Fruit fly (Drosophila melanogaster) whole organism: ENCODE measurements around the gene orb.

Experiments
- CG8478 ChIP-seq: fragments of >200 bp; optimal IDR thresholded peaks from 2 replicates; lab custom pipeline; 2018; ENCODE audit warnings: inconsistent platforms
- Dll ChIP-seq: fragments of >200 bp; optimal IDR thresholded peaks from 2 replicates; lab custom pipeline; 2017
- EcR ChIP-seq, 2 experiments: fragments of >200 bp; optimal IDR thresholded peaks; 2 replicates each; lab custom pipeline; 2017; ENCODE audit warnings: missing biosample characterization in 2 of 2, missing genetic modification characterization in 2 of 2, missing genetic modification reagents in 2 of 2
- pan ChIP-seq: fragments of >200 bp; optimal IDR thresholded peaks from 2 replicates; lab custom pipeline; 2017
- psq ChIP-seq: fragments of >200 bp; optimal IDR thresholded peaks from 2 replicates; lab custom pipeline; 2017
- usp ChIP-seq: fragments of >200 bp; optimal IDR thresholded peaks from 2 replicates; lab custom pipeline; 2017; ENCODE audit warnings: missing biosample characterization, missing genetic modification characterization, mixed read lengths

The orb gene

DNA sequence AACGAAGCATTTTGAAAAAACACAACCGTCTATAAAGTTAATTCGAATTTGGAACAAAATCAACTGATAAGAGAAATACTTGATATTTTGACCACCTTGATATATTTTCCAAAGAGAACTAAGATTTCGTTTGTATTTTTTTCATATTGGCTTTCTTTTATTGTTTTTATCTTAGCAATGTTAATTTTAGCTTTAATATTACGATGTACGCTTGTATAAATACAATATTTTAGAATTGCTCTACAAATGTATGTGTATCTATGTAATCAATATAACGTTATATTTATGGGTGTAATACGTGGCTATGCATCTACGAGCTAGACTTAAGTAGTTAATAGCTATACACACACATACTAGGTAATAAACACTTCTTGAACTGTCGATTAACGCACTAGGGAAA, 9.4 kb upstream of the orb start, which contains the start of gene bb8:
Gene bb8, minus strand, starts transcription at position 101 of the 400 bp plus-strand sequence.
- TF ChIP-seq CG8478, result no peak

DNA sequence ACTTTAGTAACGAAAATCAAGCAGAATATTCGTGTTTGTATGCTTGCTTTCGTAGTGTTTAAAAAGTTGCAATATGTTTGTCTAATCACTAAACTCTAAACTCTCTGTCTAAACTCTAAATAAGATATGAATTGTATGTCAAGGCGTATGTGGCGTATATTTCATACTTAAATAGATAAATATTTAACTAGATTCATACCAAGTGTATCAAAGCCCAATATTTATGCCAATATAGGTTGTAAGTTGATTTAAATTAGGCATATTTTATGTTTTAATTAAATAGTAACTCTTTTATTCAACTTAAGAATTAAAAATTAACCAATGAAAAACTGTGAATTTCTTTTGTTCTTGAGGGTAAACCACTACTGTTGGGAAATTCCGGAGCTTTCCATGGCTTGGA, 7.3 kb upstream of the orb start, which contains the start of gene wam:
Gene wam, minus strand, starts transcription at position 101 of the 400 bp plus-strand sequence.
- TF ChIP-seq psq (lab: Kevin White, UChicago), result no peak
- no peak for TF ChIP-seq pan (lab: Kevin White, UChicago)
- TF ChIP-seq CG8478, result no peak
- no peak for TF ChIP-seq EcR (GFP tag; optimal IDR thresholded peaks at IDR 0.05; lab: Kevin White, UChicago)
- TF ChIP-seq Dll (lab: Kevin White, UChicago), result no peak
- no peak for TF ChIP-seq usp

- TF ChIP-seq pan (lab: Kevin White, UChicago) (no peak), usp (no peak), CG8478 (no peak), Dll (lab: Kevin White, UChicago) (no peak), psq (lab: Kevin White, UChicago) (no peak), EcR (GFP tag; optimal IDR thresholded peaks at IDR 0.05; lab: Kevin White, UChicago) (no peak)
Observed at dm6 chr3R:23284256-23284655, 3.6 kb upstream of the orb start.

DNA sequence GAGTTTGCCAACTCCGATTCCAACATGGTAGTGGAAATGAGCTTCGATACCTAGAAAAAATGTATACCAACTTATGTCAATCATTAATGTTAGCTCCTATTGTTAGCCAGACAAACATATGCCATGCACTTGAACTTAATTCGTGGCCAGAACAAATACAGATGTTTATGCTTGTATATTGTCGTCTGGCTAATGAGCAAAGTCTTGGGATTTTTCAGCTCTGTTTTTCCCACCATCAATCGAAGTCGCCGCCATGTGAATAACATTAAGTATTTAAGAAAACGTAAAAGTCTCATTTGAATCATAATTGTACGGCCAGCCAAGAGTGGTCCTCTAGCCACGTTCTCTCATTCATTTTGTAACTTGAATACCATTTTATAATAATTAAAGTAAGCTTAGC, 3.0 kb upstream of the orb start, which contains the start of gene CG6763:
Gene CG6763, plus strand, starts transcription at position 301 of the 400 bp plus-strand sequence.
- TF ChIP-seq CG8478, result no peak
- TF ChIP-seq psq (lab: Kevin White, UChicago), result no peak
- TF ChIP-seq EcR (GFP tag; optimal IDR thresholded peaks at IDR 0.05; lab: Kevin White, UChicago), result no peak
- TF ChIP-seq usp, result no peak
- no peak for TF ChIP-seq Dll (lab: Kevin White, UChicago)
- TF ChIP-seq pan (lab: Kevin White, UChicago), result no peak

dm6 chr3R:23279834-23280233, 822 bp downstream of the orb start:
- TF ChIP-seq pan (lab: Kevin White, UChicago) (no peak), psq (lab: Kevin White, UChicago) (no peak), CG8478 (no peak), EcR (GFP tag; optimal IDR thresholded peaks at IDR 0.05; lab: Kevin White, UChicago) (no peak), Dll (lab: Kevin White, UChicago) (no peak), usp (no peak)

DNA sequence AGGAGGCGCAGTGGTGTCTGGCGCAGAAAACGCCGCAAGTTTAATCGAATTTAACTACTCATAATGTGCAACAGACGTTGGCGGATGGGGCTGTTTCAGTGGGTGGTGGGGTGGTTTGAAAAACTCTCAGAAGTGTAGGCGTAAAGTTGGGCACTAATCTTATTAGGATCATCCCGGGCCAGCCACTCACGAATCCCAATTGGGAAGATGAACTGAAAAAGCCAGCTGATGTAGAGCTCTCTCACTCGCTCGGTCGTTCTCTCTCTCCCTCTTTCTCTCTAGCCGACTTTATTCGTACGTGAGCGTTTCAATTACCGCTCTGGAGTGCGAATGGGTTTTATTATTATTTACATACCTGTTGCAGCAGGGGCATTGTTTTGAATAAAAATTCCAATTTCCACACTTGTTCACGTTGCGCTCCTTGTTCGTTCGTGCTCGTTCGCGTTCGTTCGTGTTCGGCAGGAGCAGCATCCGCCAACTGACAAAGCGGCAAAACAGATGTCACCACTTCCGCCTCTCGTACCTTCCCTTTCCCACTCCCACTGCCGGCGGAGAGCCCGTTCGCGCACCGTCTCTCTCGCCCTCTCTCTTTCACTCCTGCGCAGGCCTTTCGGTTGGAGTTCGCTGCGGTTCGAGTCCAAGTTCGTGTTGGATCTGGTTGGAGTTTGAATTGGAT, 1.8 kb downstream of the orb start:
- no peak for TF ChIP-seq CG8478
- TF ChIP-seq Dll (lab: Kevin White, UChicago), result no peak
- no peak for TF ChIP-seq pan (lab: Kevin White, UChicago)
- TF ChIP-seq usp, result no peak

DNA sequence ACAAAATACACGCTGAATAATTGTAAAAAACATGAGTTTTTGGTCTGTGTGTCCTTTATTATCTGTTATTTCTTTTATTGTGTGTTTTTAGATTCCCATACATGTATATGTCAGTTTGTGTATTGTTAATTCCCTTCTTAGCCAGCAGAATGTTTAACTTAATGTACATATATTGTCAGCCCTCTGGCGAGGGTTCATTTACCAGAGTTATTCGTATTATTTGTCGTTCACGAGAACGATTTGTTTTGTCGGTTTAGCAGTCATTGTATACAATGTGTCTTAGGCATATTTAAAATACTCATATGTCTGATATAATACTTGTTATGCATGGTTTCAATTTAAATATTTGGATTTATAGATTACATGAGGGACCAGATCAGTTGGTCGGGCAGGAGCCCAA, 20.1 kb downstream of the orb start:
- TF ChIP-seq psq (lab: Kevin White, UChicago), result no peak
- no peak for TF ChIP-seq EcR (GFP tag; optimal IDR thresholded peaks at IDR 0.05; lab: Kevin White, UChicago)
- no peak for TF ChIP-seq CG8478
- no peak for TF ChIP-seq usp
- no peak for TF ChIP-seq pan (lab: Kevin White, UChicago)

dm6 chr3R:23258524-23258923, 22.1 kb downstream of the orb start:
- TF ChIP-seq EcR (GFP tag; optimal IDR thresholded peaks at IDR 0.05; lab: Kevin White, UChicago) (no peak), usp (no peak)

- TF ChIP-seq usp (no peak), CG8478 (no peak), EcR (GFP tag; optimal IDR thresholded peaks at IDR 0.05; lab: Kevin White, UChicago) (no peak), pan (lab: Kevin White, UChicago) (no peak), Dll (lab: Kevin White, UChicago) (no peak), psq (lab: Kevin White, UChicago) (no peak)
Observed at dm6 chr3R:23257986-23258427, 22.6 kb downstream of the orb start, which contains the start of the genes wda and Pex11c. wda (minus strand) TSS chr3R:23258087. Pex11c (plus strand) TSS chr3R:23258365.

DNA sequence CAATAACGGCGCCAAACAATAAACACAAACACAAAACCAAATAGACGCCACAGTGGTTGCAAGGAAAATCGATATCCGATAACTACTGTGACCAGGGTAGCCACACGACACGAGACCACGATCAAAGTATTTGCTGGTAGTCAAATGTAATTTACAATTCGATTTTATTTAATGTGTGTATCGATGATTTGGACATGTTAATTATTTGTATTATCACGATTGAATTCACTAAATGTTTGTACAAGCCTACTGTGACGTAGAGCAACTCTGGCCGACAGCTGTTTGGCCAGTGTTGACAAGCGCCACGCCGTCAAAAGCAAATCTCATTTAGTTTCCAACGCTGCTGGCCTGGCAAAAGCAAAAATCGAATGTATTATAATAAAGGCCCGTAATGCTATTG, 29.4 kb downstream of the orb start, which contains the start of the genes Rad60 and EloA:
Gene Rad60, minus strand, starts transcription at position 222 of the 400 bp plus-strand sequence.
Gene EloA, plus strand, starts transcription at position 308 of the 400 bp plus-strand sequence.
- TF ChIP-seq EcR (GFP tag; optimal IDR thresholded peaks at IDR 0.05; lab: Kevin White, UChicago), result no peak
- no peak for TF ChIP-seq usp
- TF ChIP-seq psq (lab: Kevin White, UChicago), result no peak
- no peak for TF ChIP-seq Dll (lab: Kevin White, UChicago)
- TF ChIP-seq CG8478, result no peak
- TF ChIP-seq pan (lab: Kevin White, UChicago), result no peak

- TF ChIP-seq psq (lab: Kevin White, UChicago) (no peak), pan (lab: Kevin White, UChicago) (no peak), CG8478 (no peak), EcR (GFP tag; optimal IDR thresholded peaks at IDR 0.05; lab: Kevin White, UChicago) (no peak), usp (no peak), Dll (lab: Kevin White, UChicago) (no peak)
Observed at dm6 chr3R:23248853-23249573, 31.6 kb downstream of the orb start, which contains the start of gene CG4467. CG4467 (minus strand) TSS chr3R:23248903.

dm6 chr3R:23239934-23240632, 40.6 kb downstream of the orb start:
- TF ChIP-seq CG8478 (no peak), Dll (lab: Kevin White, UChicago) (no peak)
